Fruit fly (Drosophila melanogaster): ENCODE data around the gene CG11417.
A peak's percentile ranks its signal among the peaks of the same experiment; 100 is the strongest.

Gene CG11417

DNA sequence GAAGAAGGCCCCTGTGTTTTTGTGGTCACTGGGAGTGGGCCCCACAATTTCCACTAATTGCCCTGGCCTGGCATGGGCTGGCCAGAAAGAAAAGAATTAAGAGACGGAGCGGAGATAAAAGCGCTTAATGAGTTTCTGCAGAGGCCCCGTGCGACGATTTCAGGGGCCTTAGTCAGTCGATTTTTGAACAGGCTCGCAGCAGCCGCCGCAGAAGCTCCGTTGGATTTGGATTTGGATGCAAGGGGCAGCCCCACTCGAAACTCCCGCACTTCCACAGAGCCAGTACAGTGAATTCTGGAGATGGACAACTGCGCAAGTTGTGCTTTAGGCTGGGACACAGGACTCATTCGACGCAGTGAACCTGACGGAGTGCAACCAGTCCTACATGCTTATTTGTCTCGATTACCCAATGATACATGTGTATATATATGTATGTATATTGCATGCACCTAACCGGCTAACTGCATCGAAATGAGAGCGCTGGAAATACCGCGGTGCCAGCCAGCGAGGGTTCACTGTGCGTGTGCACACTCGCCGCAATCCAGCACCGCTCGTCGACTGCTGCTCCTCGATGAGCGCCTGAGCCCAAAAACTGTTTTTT, 44.7 kb downstream of the CG11417 start (continued):
- TF ChIP-seq aop (GFP tag; IDR thresholded peaks at IDR 0.05) = no peak
- no peak for TF ChIP-seq CG12299 (tag; optimal IDR thresholded peaks at IDR 0.05)
- TF ChIP-seq CG2889 (GFP tag; IDR thresholded peaks at IDR 0.05) = peak; percentile 23; the same call in 1 of the 3 replicates
- TF ChIP-seq abd-A (tag; optimal IDR thresholded peaks at IDR 0.05) = peak; percentile 81
- TF ChIP-seq ttk (GFP tag; IDR thresholded peaks at IDR 0.05) = peak; percentile 26; the same call in 1 of the 2 replicates
- TF ChIP-seq yki (optimal IDR thresholded peaks at IDR 0.05) = no peak
- peak; percentile 28 for TF ChIP-seq CG9609 (GFP tag; optimal IDR thresholded peaks at IDR 0.05)
- peak; percentile 32; the same call in 1 of the 2 replicates for TF ChIP-seq klu (GFP tag; IDR thresholded peaks at IDR 0.05)
- TF ChIP-seq Atf3 (GFP tag; optimal IDR thresholded peaks at IDR 0.05) = peak; percentile 31
- TF ChIP-seq bigmax (GFP tag; optimal IDR thresholded peaks at IDR 0.05) = no peak
- peak; percentile 71 for TF ChIP-seq bcd (GFP tag; optimal IDR thresholded peaks at IDR 0.05)
- peak; percentile 36 for TF ChIP-seq CG17829 (tag; optimal IDR thresholded peaks at IDR 0.05)
- TF ChIP-seq CG11696 (GFP tag; IDR thresholded peaks at IDR 0.05) = peak; percentile 50; the same call in 1 of the 2 replicates
- no peak for TF ChIP-seq CG3407 (GFP tag; optimal IDR thresholded peaks at IDR 0.05)
- TF ChIP-seq CG6813 (GFP tag; optimal IDR thresholded peaks at IDR 0.05) = peak; percentile 45
- no peak for TF ChIP-seq CG31388 (GFP tag; optimal IDR thresholded peaks at IDR 0.05)
- no peak for TF ChIP-seq CG10959 (GFP tag; IDR thresholded peaks at IDR 0.05)
- TF ChIP-seq CG14965 (GFP tag; optimal IDR thresholded peaks at IDR 0.05; ENCODE audit: borderline replicate concordance) = no peak
- TF ChIP-seq Eip74EF (GFP tag; optimal IDR thresholded peaks at IDR 0.05) = no peak
- peak; percentile 52 for TF ChIP-seq fd3F (GFP tag; optimal IDR thresholded peaks at IDR 0.05)
- TF ChIP-seq CG1792 (GFP tag; optimal IDR thresholded peaks at IDR 0.05) = no peak
- peak; percentile 7 for TF ChIP-seq CG10267 (tag; optimal IDR thresholded peaks at IDR 0.05)
- peak; percentile 26 for TF ChIP-seq en (GFP tag; optimal IDR thresholded peaks at IDR 0.05)
- peak; percentile 64 for TF ChIP-seq E2f1 (GFP tag; IDR thresholded peaks at IDR 0.05)
- peak; percentile 73 for TF ChIP-seq lilli (GFP tag; optimal IDR thresholded peaks at IDR 0.05)
- no peak for TF ChIP-seq HLH4C (GFP tag; IDR thresholded peaks at IDR 0.05; ENCODE audit: partially characterized antibody)
- TF ChIP-seq sim (GFP tag; IDR thresholded peaks at IDR 0.05) = no peak
- TF ChIP-seq CG6254 (GFP tag; optimal IDR thresholded peaks at IDR 0.05) = no peak
- TF ChIP-seq CG13894 (tag; optimal IDR thresholded peaks at IDR 0.05) = no peak
- TF ChIP-seq CG1233 (GFP tag; optimal IDR thresholded peaks at IDR 0.05) = peak; percentile 55
- no peak for TF ChIP-seq Mes4 (GFP tag; optimal IDR thresholded peaks at IDR 0.05)
- TF ChIP-seq Stat92E (GFP tag; optimal IDR thresholded peaks at IDR 0.05) = no peak
- TF ChIP-seq Dfd (GFP tag; optimal IDR thresholded peaks at IDR 0.05) = no peak
- TF ChIP-seq sqz (GFP tag; optimal IDR thresholded peaks at IDR 0.05) = no peak
- TF ChIP-seq bbx (GFP tag; IDR thresholded peaks at IDR 0.05; ENCODE audit: partially characterized antibody) = no peak
- TF ChIP-seq Six4 (GFP tag; optimal IDR thresholded peaks at IDR 0.05) = peak; percentile 59
- TF ChIP-seq Drgx (GFP tag; IDR thresholded peaks at IDR 0.05) = peak; percentile 72
- TF ChIP-seq cad (GFP tag; optimal IDR thresholded peaks at IDR 0.05) = no peak
- TF ChIP-seq grn (GFP tag; optimal IDR thresholded peaks at IDR 0.05) = no peak
- TF ChIP-seq CG2129 (GFP tag; IDR thresholded peaks at IDR 0.05; ENCODE audit: partially characterized antibody) = no peak
- peak; percentile 55 for TF ChIP-seq CG3281 (GFP tag; optimal IDR thresholded peaks at IDR 0.05)
- TF ChIP-seq Ets97D (GFP tag; optimal IDR thresholded peaks at IDR 0.05) = no peak
- peak; percentile 63; the same call in 1 of the 2 replicates for TF ChIP-seq Atf6 (GFP tag; IDR thresholded peaks at IDR 0.05)
- peak; percentile 76 for TF ChIP-seq ind (GFP tag; optimal IDR thresholded peaks at IDR 0.05)
- no peak for TF ChIP-seq wek (GFP tag; optimal IDR thresholded peaks at IDR 0.05)
- no peak for TF ChIP-seq tup (GFP tag; optimal IDR thresholded peaks at IDR 0.05)
- TF ChIP-seq Hr3 (GFP tag; optimal IDR thresholded peaks at IDR 0.05) = peak; percentile 63
- TF ChIP-seq chm (GFP tag; IDR thresholded peaks at IDR 0.05) = no peak
- no peak for TF ChIP-seq nerfin-2 (GFP tag; IDR thresholded peaks at IDR 0.05; ENCODE audit: partially characterized antibody)
- TF ChIP-seq trem (tag; optimal IDR thresholded peaks at IDR 0.05) = no peak
